Fruit fly (Drosophila melanogaster): ENCODE results near the gene CG7655.

DNA sequence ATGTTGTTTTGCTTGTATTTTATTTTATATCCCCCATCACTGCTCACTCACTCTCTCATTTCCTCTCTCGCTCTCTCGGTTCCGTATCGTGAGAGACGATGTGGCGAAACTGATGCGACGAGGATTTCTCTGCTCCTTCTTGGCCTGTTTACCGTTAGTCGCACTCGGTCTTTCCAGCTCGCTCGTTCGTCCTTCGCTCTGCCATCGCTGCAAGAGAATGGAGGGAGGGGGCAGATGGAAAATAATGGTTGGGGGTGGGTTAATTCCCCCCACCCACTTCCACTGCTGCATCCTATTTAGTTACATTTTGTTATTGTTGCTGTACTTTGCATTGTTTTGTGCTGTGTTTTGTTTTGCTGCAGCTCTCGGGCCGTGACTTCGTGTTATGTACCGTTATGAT, 28.6 kb upstream of the CG7655 start:
- TF ChIP-seq Mnt (GFP tag; optimal IDR thresholded peaks at IDR 0.05) (no peak), Hr96 (GFP tag; optimal IDR thresholded peaks at IDR 0.05) (no peak), CG5204 (GFP tag; optimal IDR thresholded peaks at IDR 0.05) (no peak), CG7045 (GFP tag; optimal IDR thresholded peaks at IDR 0.05) (no peak), toe (GFP tag; optimal IDR thresholded peaks at IDR 0.05) (no peak), CG11617 (GFP tag; optimal IDR thresholded peaks at IDR 0.05) (no peak), pad (GFP tag; optimal IDR thresholded peaks at IDR 0.05) (no peak), Crg-1 (GFP tag; optimal IDR thresholded peaks at IDR 0.05) (no peak), cic (GFP tag; optimal IDR thresholded peaks at IDR 0.05) (no peak), CG14711 (tag; optimal IDR thresholded peaks at IDR 0.05) (no peak), ovo (GFP tag; optimal IDR thresholded peaks at IDR 0.05) (no peak), tj (GFP tag; optimal IDR thresholded peaks at IDR 0.05) (no peak)

Measured in whole organism, adult.